Fruit fly (Drosophila melanogaster) whole organism: ENCODE results near the gene CG32318.

Experiments used
- Dll ChIP-seq: fragments of >200 bp; optimal IDR thresholded peaks from 2 replicates; lab custom pipeline; 2017
- EcR ChIP-seq, 2 experiments: fragments of >200 bp; optimal IDR thresholded peaks; 2 replicates each; lab custom pipeline; 2017; ENCODE audit warnings: missing biosample characterization in 2 of 2, missing genetic modification characterization in 2 of 2, missing genetic modification reagents in 2 of 2
- pan ChIP-seq: fragments of >200 bp; optimal IDR thresholded peaks from 2 replicates; lab custom pipeline; 2017
- psq ChIP-seq: fragments of >200 bp; optimal IDR thresholded peaks from 2 replicates; lab custom pipeline; 2017
- usp ChIP-seq: fragments of >200 bp; optimal IDR thresholded peaks from 2 replicates; lab custom pipeline; 2017; ENCODE audit warnings: missing biosample characterization, missing genetic modification characterization, mixed read lengths

DNA sequence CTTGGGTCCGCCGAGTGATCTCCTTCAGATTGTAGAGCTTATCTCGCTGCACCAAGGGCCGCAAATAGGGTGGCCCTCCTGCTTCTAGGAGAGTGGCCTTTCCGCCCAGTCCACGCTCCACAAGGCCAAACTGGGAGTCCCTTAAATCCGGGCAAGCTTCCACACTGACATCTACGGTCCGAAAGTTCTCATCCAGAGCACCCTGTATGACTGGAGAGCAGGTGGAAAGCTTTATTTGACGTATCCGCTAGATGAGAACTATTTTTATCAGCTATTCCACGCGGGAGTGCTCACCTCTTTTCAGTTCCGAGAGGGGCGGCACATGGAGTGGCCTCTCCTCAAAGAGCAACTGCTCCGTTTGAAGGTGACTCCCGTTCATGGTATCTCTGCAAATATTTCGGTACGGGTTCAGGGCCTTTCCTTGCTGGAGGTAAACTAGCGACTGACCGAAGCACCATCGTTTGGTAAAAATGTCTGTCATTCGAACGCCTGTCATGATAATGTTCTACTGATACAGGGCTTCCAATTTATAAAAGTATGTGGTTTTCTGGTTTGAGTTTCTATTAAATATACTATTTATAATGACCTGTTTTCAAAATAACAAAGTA is 44.0 kb downstream of the CG32318 start, which contains the start of gene meep:
- TF ChIP-seq EcR (GFP tag; optimal IDR thresholded peaks at IDR 0.05; lab: Kevin White, UChicago) (no peak), psq (lab: Kevin White, UChicago) (no peak), pan (lab: Kevin White, UChicago) (no peak), usp (no peak), Dll (lab: Kevin White, UChicago) (no peak)
